Fruit fly (Drosophila melanogaster) whole organism, pupa: ENCODE measurements around the gene CG33630.

Experiments used
- CG10348 ChIP-seq: fragments of 200-800 bp; sonication (Bioruptor generic); IDR thresholded peaks from 2 replicates; pipeline ENCODE4 v1.3.6; 2022; ENCODE audit warnings: missing biosample characterization, missing genetic modification characterization
- CG12605 ChIP-seq: fragments of 200-800 bp; sonication (Bioruptor generic); IDR thresholded peaks from 2 replicates; pipeline ENCODE4 v1.3.6; 2022; ENCODE audit warnings: missing biosample characterization, missing genetic modification characterization
- CG13204 ChIP-seq: fragments of 200-800 bp; sonication (Bioruptor generic); optimal IDR thresholded peaks from 2 replicates; lab custom pipeline; 2018; ENCODE audit warnings: missing biosample characterization, mild to moderate bottlenecking, missing genetic modification characterization, moderate library complexity
- CG14655 ChIP-seq: fragments of 200-800 bp; sonication (Bioruptor generic); optimal IDR thresholded peaks from 3 replicates; lab custom pipeline; 2017; ENCODE audit warnings: mild to moderate bottlenecking, missing biosample characterization, missing genetic modification reagents, missing genetic modification characterization
- CG15710 ChIP-seq: fragments of 200-800 bp; sonication (Bioruptor generic); optimal IDR thresholded peaks from 2 replicates; lab custom pipeline; 2018; ENCODE audit warnings: missing biosample characterization, mild to moderate bottlenecking, missing genetic modification characterization, moderate library complexity
- CG17806 ChIP-seq: fragments of 200-800 bp; sonication (Bioruptor generic); optimal IDR thresholded peaks from 2 replicates; lab custom pipeline; 2018; ENCODE audit warnings: missing biosample characterization, mild to moderate bottlenecking, missing genetic modification characterization, moderate library complexity
- CG32121 ChIP-seq: fragments of 200-800 bp; sonication (Bioruptor generic); IDR thresholded peaks from 2 replicates; pipeline ENCODE4 v1.3.6; 2022; ENCODE audit warnings: missing biosample characterization, missing genetic modification characterization
- CG34367 ChIP-seq: fragments of 200-800 bp; sonication (Bioruptor generic); optimal IDR thresholded peaks from 2 replicates; lab custom pipeline; 2018; ENCODE audit warnings: missing biosample characterization, mild to moderate bottlenecking, missing genetic modification characterization
- CG4496 ChIP-seq: fragments of 200-800 bp; sonication (Bioruptor generic); IDR thresholded peaks from 3 replicates; pipeline ENCODE4 v1.3.6; 2022; ENCODE audit warnings: missing biosample characterization, missing genetic modification characterization
- CG8159 ChIP-seq: fragments of 200-800 bp; sonication (Bioruptor generic); optimal IDR thresholded peaks from 3 replicates; lab custom pipeline; 2018; ENCODE audit warnings: missing biosample characterization, mild to moderate bottlenecking, missing genetic modification characterization, moderate library complexity
- CG8301 ChIP-seq: fragments of 200-800 bp; sonication (Bioruptor generic); optimal IDR thresholded peaks from 2 replicates; lab custom pipeline; 2018; ENCODE audit warnings: missing biosample characterization, mild to moderate bottlenecking, missing genetic modification characterization
- CG9948 ChIP-seq: fragments of 200-800 bp; sonication (Bioruptor generic); optimal IDR thresholded peaks from 2 replicates; lab custom pipeline; 2018; ENCODE audit warnings: missing biosample characterization, mild to moderate bottlenecking, missing genetic modification characterization, moderate library complexity
- D1 ChIP-seq: fragments of 200-800 bp; sonication (Bioruptor generic); optimal IDR thresholded peaks from 2 replicates; lab custom pipeline; 2018; ENCODE audit warnings: missing biosample characterization, mild to moderate bottlenecking, missing genetic modification characterization, moderate library complexity
- EcR ChIP-seq: fragments of 200-800 bp; sonication (Bioruptor generic); optimal IDR thresholded peaks from 3 replicates; lab custom pipeline; 2019; ENCODE audit warnings: missing biosample characterization, missing genetic modification characterization, mild to moderate bottlenecking, moderate library complexity, missing genetic modification reagents
- Ets98B ChIP-seq: fragments of 200-800 bp; sonication (Bioruptor generic); IDR thresholded peaks from 2 replicates; pipeline ENCODE4 v1.3.6; 2022; ENCODE audit warnings: missing biosample characterization, missing genetic modification characterization
- Pif1A ChIP-seq: fragments of 200-800 bp; sonication (Bioruptor generic); optimal IDR thresholded peaks from 3 replicates; lab custom pipeline; 2016; ENCODE audit warnings: missing biosample characterization, missing genetic modification characterization
- Pif1B ChIP-seq: fragments of 200-800 bp; sonication (Bioruptor generic); optimal IDR thresholded peaks from 3 replicates; lab custom pipeline; 2016; ENCODE audit warnings: missing biosample characterization, missing genetic modification characterization
- Snoo ChIP-seq: fragments of 200-800 bp; sonication (Bioruptor generic); optimal IDR thresholded peaks from 3 replicates; lab custom pipeline; 2017; ENCODE audit warnings: missing biosample characterization, mild to moderate bottlenecking, missing genetic modification characterization, inconsistent platforms
- fd96Ca ChIP-seq: fragments of 200-800 bp; sonication (Bioruptor generic); IDR thresholded peaks from 3 replicates; pipeline ENCODE4 v1.3.6; 2022; ENCODE audit warnings: missing biosample characterization, missing genetic modification characterization
- gl ChIP-seq: fragments of 200-800 bp; sonication (Bioruptor generic); optimal IDR thresholded peaks from 2 replicates; lab custom pipeline; 2018; ENCODE audit warnings: missing biosample characterization, mild to moderate bottlenecking, missing genetic modification characterization
- rn ChIP-seq: fragments of 200-800 bp; sonication (Bioruptor generic); IDR thresholded peaks from 2 replicates; pipeline ENCODE4 v1.3.6; 2022; ENCODE audit warnings: missing biosample characterization, missing genetic modification characterization

Gene CG33630

DNA sequence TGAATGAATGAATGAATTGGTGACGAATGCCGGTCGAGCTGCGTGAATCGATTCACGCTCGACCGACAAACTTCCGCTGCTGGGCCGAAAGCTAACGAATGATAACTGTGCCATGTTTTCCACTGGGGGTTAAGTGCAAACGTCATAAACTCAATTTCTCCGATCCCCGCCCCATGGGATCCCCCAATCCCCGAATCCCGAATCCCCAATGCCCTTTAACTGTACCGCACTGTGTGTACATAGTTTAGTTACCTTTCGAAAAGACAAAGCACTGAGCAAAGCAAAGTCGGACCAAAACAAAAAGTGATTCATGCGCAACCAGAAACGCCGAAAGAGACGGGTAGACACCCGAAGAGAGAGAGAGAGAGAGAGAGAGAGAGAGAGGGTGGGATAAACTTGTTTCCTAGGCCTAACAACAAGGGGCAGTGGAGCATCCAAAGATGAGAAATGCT is 27.4 kb upstream of the CG33630 start:
- TF ChIP-seq CG14655 (peak; percentile 11), EcR (GFP tag; lab: Kevin White, UChicago) (peak; percentile 82), CG4496 (GFP tag; lab: Robert Waterston, UW) (peak; percentile 27; the same call in 1 of the 3 replicates), CG9948 (tag; lab: Kevin White, UChicago) (no peak)

- TF ChIP-seq fd96Ca (GFP tag; lab: Robert Waterston, UW) (no peak), CG32121 (no peak), CG34367 (tag; lab: Kevin White, UChicago) (no peak), CG4496 (GFP tag; lab: Robert Waterston, UW) (no peak), rn (GFP tag; lab: Robert Waterston, UW) (no peak), CG9948 (tag; lab: Kevin White, UChicago) (no peak), CG10348 (GFP tag; lab: Robert Waterston, UW) (no peak), Pif1A (GFP tag; lab: Kevin White, UChicago) (no peak), Snoo (no peak), CG17806 (no peak), EcR (GFP tag; lab: Kevin White, UChicago) (no peak), Ets98B (GFP tag; lab: Robert Waterston, UW) (no peak), CG8159 (tag; lab: Kevin White, UChicago) (no peak), gl (tag; lab: Kevin White, UChicago) (no peak), CG12605 (GFP tag; lab: Robert Waterston, UW) (no peak), CG15710 (tag; lab: Kevin White, UChicago) (no peak), CG14655 (no peak), CG13204 (GFP tag; lab: Kevin White, UChicago) (no peak), Pif1B (GFP tag; lab: Kevin White, UChicago) (no peak), D1 (no peak)
Observed at dm6 chr3R:10035765-10036164, 26.7 kb upstream of the CG33630 start.

- TF ChIP-seq CG12605 (GFP tag; lab: Robert Waterston, UW) = no peak
- peak; percentile 92 for TF ChIP-seq EcR (GFP tag; lab: Kevin White, UChicago)
- no peak for TF ChIP-seq Snoo
- no peak for TF ChIP-seq Pif1A (GFP tag; lab: Kevin White, UChicago)
- no peak for TF ChIP-seq CG34367 (tag; lab: Kevin White, UChicago)
- TF ChIP-seq Ets98B (GFP tag; lab: Robert Waterston, UW) = no peak
- TF ChIP-seq CG13204 (GFP tag; lab: Kevin White, UChicago) = no peak
- no peak for TF ChIP-seq CG9948 (tag; lab: Kevin White, UChicago)
- TF ChIP-seq Pif1B (GFP tag; lab: Kevin White, UChicago) = no peak
Observed at dm6 chr3R:10039188-10039587, 23.2 kb upstream of the CG33630 start.

- no peak for TF ChIP-seq Snoo
- peak; percentile 95 for TF ChIP-seq EcR (GFP tag; lab: Kevin White, UChicago)
Observed at dm6 chr3R:10040505-10040904, 21.9 kb upstream of the CG33630 start.

DNA sequence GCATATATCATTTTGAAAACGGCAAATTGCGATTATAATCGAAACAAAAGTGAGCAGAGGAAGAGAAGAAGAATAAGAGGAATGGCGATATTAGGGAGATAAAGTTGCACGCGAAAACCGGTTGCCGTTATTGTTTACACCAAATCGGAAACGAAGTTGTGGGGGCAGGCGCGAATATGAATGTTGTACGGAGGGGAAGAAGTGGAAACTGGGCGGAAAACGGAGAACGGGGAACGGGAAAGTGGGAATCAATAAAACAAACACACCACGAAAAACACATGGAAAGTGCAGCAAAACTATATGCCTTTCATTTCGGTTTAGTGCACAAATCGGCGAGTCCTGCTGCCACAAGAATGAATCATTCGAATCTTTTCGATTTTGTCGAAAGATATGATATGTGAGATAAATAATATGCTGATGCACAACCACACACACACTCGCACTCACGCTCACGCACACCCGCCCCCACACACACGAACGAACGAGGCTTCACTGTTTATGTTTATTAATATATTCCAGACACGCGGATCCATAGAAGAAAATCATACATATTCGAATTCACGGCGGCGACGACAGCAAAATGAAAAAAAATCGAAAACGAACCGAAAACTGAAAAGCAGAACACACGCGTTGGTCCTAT is 20.3 kb upstream of the CG33630 start:
- TF ChIP-seq CG4496 (GFP tag; lab: Robert Waterston, UW) = no peak
- TF ChIP-seq CG8159 (tag; lab: Kevin White, UChicago) = no peak
- TF ChIP-seq CG17806 = no peak
- TF ChIP-seq CG34367 (tag; lab: Kevin White, UChicago) = no peak
- TF ChIP-seq CG32121 = no peak
- TF ChIP-seq Snoo = no peak
- no peak for TF ChIP-seq CG13204 (GFP tag; lab: Kevin White, UChicago)
- TF ChIP-seq CG10348 (GFP tag; lab: Robert Waterston, UW) = no peak
- TF ChIP-seq CG9948 (tag; lab: Kevin White, UChicago) = no peak
- no peak for TF ChIP-seq D1
- no peak for TF ChIP-seq fd96Ca (GFP tag; lab: Robert Waterston, UW)
- no peak for TF ChIP-seq CG15710 (tag; lab: Kevin White, UChicago)
- no peak for TF ChIP-seq CG12605 (GFP tag; lab: Robert Waterston, UW)
- TF ChIP-seq Ets98B (GFP tag; lab: Robert Waterston, UW) = no peak
- no peak for TF ChIP-seq Pif1B (GFP tag; lab: Kevin White, UChicago)
- no peak for TF ChIP-seq Pif1A (GFP tag; lab: Kevin White, UChicago)
- no peak for TF ChIP-seq rn (GFP tag; lab: Robert Waterston, UW)
- no peak for TF ChIP-seq gl (tag; lab: Kevin White, UChicago)
- TF ChIP-seq, all 21 proteins: peak for 0

DNA sequence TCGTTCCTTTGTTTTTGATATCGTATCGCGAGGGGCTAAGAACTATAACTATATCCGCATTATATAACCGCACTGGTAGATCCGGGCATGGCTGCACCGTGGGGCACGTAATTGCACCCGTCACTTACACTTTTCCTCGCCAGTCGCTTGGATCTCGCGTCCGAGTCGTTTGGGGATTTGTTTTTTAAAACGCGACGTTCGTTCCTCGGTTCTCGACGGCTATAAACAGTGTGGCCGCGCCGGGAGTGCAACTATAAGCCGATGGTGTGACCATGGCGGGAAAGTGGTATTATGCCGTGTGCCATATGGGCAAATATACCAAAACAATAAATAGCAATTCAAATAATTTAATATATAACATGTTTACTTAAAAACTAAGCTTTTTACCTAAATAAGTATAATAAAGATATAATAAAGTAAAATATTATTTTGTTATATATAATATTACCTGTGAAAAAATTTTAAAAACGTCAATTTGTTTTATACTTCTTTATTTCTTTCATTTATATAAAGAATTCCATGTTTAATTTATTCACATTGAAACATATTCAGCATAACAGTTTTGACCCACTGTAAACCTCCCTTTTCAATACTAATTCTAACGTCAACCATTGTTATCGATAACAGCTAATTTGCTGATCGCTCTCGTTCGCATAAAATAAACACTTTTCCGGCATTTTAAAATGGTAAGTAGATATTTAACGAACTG is 19.6 kb upstream of the CG33630 start, which contains the start of the genes Mical and CG3909:
Mical (minus strand) TSS at position 232 of the 709 bp plus-strand sequence.
CG3909 (plus strand) TSS at position 607 of the 709 bp plus-strand sequence.
- TF ChIP-seq CG12605 (GFP tag; lab: Robert Waterston, UW) (peak; percentile 86), EcR (GFP tag; lab: Kevin White, UChicago) (peak; percentile 4), CG8301 (tag; lab: Kevin White, UChicago) (peak; percentile 61), CG17806 (peak; percentile 76), rn (GFP tag; lab: Robert Waterston, UW) (peak; percentile 76), CG13204 (GFP tag; lab: Kevin White, UChicago) (no peak), CG8159 (tag; lab: Kevin White, UChicago) (peak; percentile 83), CG4496 (GFP tag; lab: Robert Waterston, UW) (peak; percentile 89), fd96Ca (GFP tag; lab: Robert Waterston, UW) (no peak), Snoo (peak; percentile 68), Ets98B (GFP tag; lab: Robert Waterston, UW) (peak; percentile 83), D1 (peak; percentile 77), gl (tag; lab: Kevin White, UChicago) (no peak), Pif1A (GFP tag; lab: Kevin White, UChicago) (no peak), CG9948 (tag; lab: Kevin White, UChicago) (peak; percentile 78), CG10348 (GFP tag; lab: Robert Waterston, UW) (no peak), CG15710 (tag; lab: Kevin White, UChicago) (peak; percentile 77), CG14655 (no peak), CG34367 (tag; lab: Kevin White, UChicago) (peak; percentile 67), Pif1B (GFP tag; lab: Kevin White, UChicago) (peak; percentile 55), CG32121 (peak; percentile 84)
- TF ChIP-seq, all 21 proteins: peak for 15
